Worm (Caenorhabditis elegans): ENCODE measurements around the gene Y38E10A.24.

DNA sequence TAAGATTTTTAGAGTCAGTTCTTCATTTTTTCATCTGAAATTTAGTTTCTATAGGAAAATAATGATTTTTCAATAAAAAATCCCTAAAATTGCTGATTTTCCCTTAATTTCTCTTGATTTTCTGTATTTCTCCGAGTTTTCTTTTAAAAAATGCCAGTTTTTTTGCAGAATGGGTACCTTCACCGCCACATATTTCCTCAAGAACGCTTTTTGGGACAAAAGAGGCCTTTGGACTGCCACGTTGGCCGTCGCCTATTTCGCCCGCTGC is at the start of gene Y38E10A.24:
- no peak for TF ChIP-seq nhr-76 (tag; optimal IDR thresholded peaks at IDR 0.05)
- TF ChIP-seq tbx-2 (tag; optimal IDR thresholded peaks at IDR 0.05) = no peak
- TF ChIP-seq R02D3.7 (tag; optimal IDR thresholded peaks at IDR 0.05) = no peak
- no peak for TF ChIP-seq nhr-23 (tag; optimal IDR thresholded peaks at IDR 0.05)
- no peak for TF ChIP-seq ztf-4 (tag; optimal IDR thresholded peaks at IDR 0.05)
- TF ChIP-seq fos-1 (tag; optimal IDR thresholded peaks at IDR 0.05) = no peak
- TF ChIP-seq ama-1 (optimal IDR thresholded peaks at IDR 0.05) = no peak
- TF ChIP-seq nfya-1 (tag; optimal IDR thresholded peaks at IDR 0.05; ENCODE audit: insufficient read depth) = no peak

Data from whole organism, L3 larva.